Worm (Caenorhabditis elegans): ENCODE data around the gene H06I04.3.
A peak's percentile ranks its signal among the peaks of the same experiment; 100 is the strongest.

Gene H06I04.3

ce11 chrIII:3055878-3056277 lies 14.4 kb upstream of the H06I04.3 start:
- TF ChIP-seq F22D6.2 (tag; optimal IDR thresholded peaks at IDR 0.05) (no peak), ceh-79 (tag; optimal IDR thresholded peaks at IDR 0.05) (no peak), sptf-2 (GFP tag; optimal IDR thresholded peaks at IDR 0.05) (no peak), dox-1 (GFP tag; IDR thresholded peaks at IDR 0.05) (no peak), D2030.7 (GFP tag; IDR thresholded peaks at IDR 0.05) (no peak), F10E7.11 (tag; optimal IDR thresholded peaks at IDR 0.05) (no peak), rpc-1 (optimal IDR thresholded peaks at IDR 0.05) (no peak), rpc-1 (tag; optimal IDR thresholded peaks at IDR 0.05) (no peak), madf-10 (tag; optimal IDR thresholded peaks at IDR 0.05) (no peak), unc-130 (GFP tag; optimal IDR thresholded peaks at IDR 0.05) (no peak), Y56A3A.18 (GFP tag; IDR thresholded peaks at IDR 0.05) (no peak), gei-17 (GFP tag; optimal IDR thresholded peaks at IDR 0.05) (no peak), athp-1 (tag; optimal IDR thresholded peaks at IDR 0.05) (no peak), aptf-3 (GFP tag; IDR thresholded peaks at IDR 0.05) (no peak), lin-54 (GFP tag; optimal IDR thresholded peaks at IDR 0.05) (no peak), tlf-1 (GFP tag; optimal IDR thresholded peaks at IDR 0.05) (no peak), let-607 (tag; optimal IDR thresholded peaks at IDR 0.05) (no peak), pha-4 (tag; optimal IDR thresholded peaks at IDR 0.05) (no peak), chd-7 (tag; optimal IDR thresholded peaks at IDR 0.05) (no peak)

DNA sequence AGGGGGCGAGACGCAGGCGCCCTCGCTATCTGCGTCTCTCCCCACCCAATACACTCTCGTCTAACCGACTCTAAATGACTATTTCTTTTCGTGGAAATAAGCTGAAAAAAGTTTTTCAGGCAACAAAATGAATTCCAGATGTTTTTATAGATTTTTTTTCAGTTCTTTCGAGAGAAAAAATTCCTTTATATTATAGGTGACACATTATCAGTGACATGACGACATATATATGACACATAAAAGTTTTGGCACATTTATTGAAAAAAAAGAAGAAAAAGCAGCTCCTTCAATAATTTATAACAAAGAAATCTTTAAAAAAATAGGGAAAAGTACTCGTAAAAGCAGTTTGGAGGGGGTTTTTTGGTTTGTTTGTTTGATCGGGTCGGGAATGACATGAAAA lies 10.1 kb upstream of the H06I04.3 start, which contains the start of gene fipr-29:
Gene fipr-29 (minus strand): TSS at position 101 of the 400 bp plus-strand sequence.
- TF ChIP-seq zfh-2 (GFP tag; conservative IDR thresholded peaks at IDR 0.05) (no peak), ceh-79 (tag; optimal IDR thresholded peaks at IDR 0.05) (no peak), hmg-1.2 (GFP tag; IDR thresholded peaks at IDR 0.05) (peak; percentile 56; the same call in 1 of the 2 replicates), egl-18 (GFP tag; IDR thresholded peaks at IDR 0.05) (no peak)

- TF ChIP-seq let-607 (tag; optimal IDR thresholded peaks at IDR 0.05), result no peak
- TF ChIP-seq hmg-1.2 (GFP tag; IDR thresholded peaks at IDR 0.05), result peak; percentile 93
- TF ChIP-seq hlh-12 (tag; optimal IDR thresholded peaks at IDR 0.05), result no peak
- no peak for TF ChIP-seq aptf-2 (GFP tag; conservative IDR thresholded peaks at IDR 0.05)
- TF ChIP-seq ceh-40 (GFP tag; IDR thresholded peaks at IDR 0.05), result no peak
- no peak for TF ChIP-seq sdz-38 (tag; optimal IDR thresholded peaks at IDR 0.05)
- TF ChIP-seq die-1 (tag; optimal IDR thresholded peaks at IDR 0.05), result no peak
- TF ChIP-seq Y53F4B.3 (GFP tag; IDR thresholded peaks at IDR 0.05), result no peak
- TF ChIP-seq dpff-1 (tag; optimal IDR thresholded peaks at IDR 0.05), result no peak
- TF ChIP-seq madf-3 (GFP tag; IDR thresholded peaks at IDR 0.05), result peak; percentile 44; the same call in 1 of the 2 replicates
- TF ChIP-seq rcor-1 (GFP tag; IDR thresholded peaks at IDR 0.05), result no peak
- no peak for TF ChIP-seq egl-44 (GFP tag; IDR thresholded peaks at IDR 0.05)
- no peak for TF ChIP-seq T07F8.4 (tag; optimal IDR thresholded peaks at IDR 0.05)
- TF ChIP-seq bed-1 (GFP tag; IDR thresholded peaks at IDR 0.05), result no peak
- TF ChIP-seq ztf-3 (GFP tag; optimal IDR thresholded peaks at IDR 0.05), result no peak
These were observed 9.0 kb upstream of the H06I04.3 start for ce11 chrIII:3061289-3061688.

DNA sequence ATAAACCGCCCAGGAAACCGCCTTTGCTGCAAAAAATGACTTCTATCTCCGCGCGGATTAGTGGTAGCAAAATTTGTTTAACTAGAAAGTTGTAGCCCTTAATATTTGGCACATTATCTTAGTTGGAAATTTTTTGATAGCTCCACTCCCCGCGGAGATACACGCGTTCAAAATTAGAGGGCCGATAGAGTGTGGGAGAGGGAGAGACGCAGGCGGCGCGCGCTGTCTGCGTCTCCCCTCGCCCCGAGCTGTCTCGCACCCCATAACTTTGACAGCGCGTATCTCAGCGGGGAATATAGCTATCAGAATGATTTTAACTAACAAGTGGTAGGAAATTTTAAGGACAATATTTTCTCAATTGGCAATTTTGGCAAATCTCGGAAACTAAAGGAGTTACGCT lies 7.2 kb upstream of the H06I04.3 start:
- TF ChIP-seq hmg-1.2 (GFP tag; IDR thresholded peaks at IDR 0.05) (peak; percentile 85), zfh-2 (GFP tag; conservative IDR thresholded peaks at IDR 0.05) (peak; percentile 56), mcd-1 (GFP tag; IDR thresholded peaks at IDR 0.05) (no peak)
